Fruit fly (Drosophila melanogaster): ENCODE results near the gene CG12219.
A peak's percentile ranks its signal among the peaks of the same experiment; 100 is the strongest.

Gene CG12219

DNA sequence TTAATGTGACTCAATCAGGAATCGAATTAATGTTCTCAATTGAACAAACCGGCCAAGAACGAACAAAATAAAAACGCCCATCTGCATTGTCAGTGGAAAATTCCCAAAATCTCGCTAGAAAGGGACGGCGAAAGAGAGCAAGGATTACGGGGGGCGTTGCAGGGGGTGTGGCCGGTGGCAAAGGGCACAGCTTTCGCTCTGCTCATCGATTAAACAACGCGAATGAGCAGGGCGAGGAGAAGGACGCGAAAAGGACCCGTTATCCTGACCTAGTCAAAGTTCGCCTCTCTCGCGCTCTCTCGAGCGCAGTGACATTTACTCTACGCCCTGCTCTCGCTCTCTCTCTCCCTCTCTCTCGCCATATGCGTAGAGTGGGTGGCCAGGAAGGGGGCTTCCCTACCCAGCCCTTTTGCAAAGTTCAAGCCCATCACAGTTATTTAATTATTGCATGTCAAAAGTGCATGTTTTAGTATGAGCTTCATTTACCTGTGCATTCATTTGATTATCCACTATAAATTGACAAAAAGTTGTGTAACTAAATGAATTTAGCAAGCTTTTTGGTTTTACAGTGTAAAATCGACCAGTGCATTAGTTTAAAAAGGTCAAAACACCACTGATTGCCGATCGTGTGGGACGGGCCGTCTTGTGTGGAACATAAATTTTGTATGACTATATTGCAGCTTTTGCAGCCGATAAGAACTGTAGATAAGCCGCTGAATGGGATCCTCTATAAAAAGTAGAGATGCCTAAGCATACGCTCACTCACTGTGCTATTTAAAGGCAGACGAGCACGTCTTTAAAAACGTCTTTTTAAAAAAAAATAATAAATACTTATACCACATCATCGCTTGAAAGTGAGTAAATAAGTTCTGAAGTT lies 37.9 kb upstream of the CG12219 start (continued):
- peak; percentile 32 for TF ChIP-seq dmrt99B (tag; optimal IDR thresholded peaks at IDR 0.05)
- TF ChIP-seq CG9797 (GFP tag; optimal IDR thresholded peaks at IDR 0.05), result no peak
- TF ChIP-seq row (GFP tag; IDR thresholded peaks at IDR 0.05), result peak; percentile 40; the same call in 1 of the 3 replicates
- peak; percentile 38 for TF ChIP-seq CG2120 (GFP tag; optimal IDR thresholded peaks at IDR 0.05)
- peak; percentile 39 for TF ChIP-seq CG7839 (tag; optimal IDR thresholded peaks at IDR 0.05)
- TF ChIP-seq dysf (GFP tag; IDR thresholded peaks at IDR 0.05), result 0 out of 3 replicates have a peak, but pooled peaks have one; percentile 46
- TF ChIP-seq Xbp1 (GFP tag; optimal IDR thresholded peaks at IDR 0.05), result peak; percentile 38
- no peak for TF ChIP-seq Ravus (GFP tag; IDR thresholded peaks at IDR 0.05)
- peak; percentile 64 for TF ChIP-seq Drgx (GFP tag; IDR thresholded peaks at IDR 0.05)
- TF ChIP-seq gsb-n (tag; optimal IDR thresholded peaks at IDR 0.05), result no peak
- peak; percentile 2 for TF ChIP-seq phol (tag; optimal IDR thresholded peaks at IDR 0.05)
- TF ChIP-seq gem (tag; optimal IDR thresholded peaks at IDR 0.05), result peak; percentile 34
- TF ChIP-seq H15 (GFP tag; IDR thresholded peaks at IDR 0.05), result peak; percentile 8; the same call in 1 of the 3 replicates
- no peak for TF ChIP-seq kah (GFP tag; optimal IDR thresholded peaks at IDR 0.05)
- peak; percentile 44 for TF ChIP-seq CG9932 (GFP tag; IDR thresholded peaks at IDR 0.05)
- peak; percentile 4 for TF ChIP-seq grau (tag; optimal IDR thresholded peaks at IDR 0.05)
- TF ChIP-seq pzg (GFP tag; optimal IDR thresholded peaks at IDR 0.05), result no peak
- no peak for TF ChIP-seq CG8290 (GFP tag; optimal IDR thresholded peaks at IDR 0.05)
- TF ChIP-seq CG8290 (tag; optimal IDR thresholded peaks at IDR 0.05), result peak in 1 of 2 experiments; percentile 32
- TF ChIP-seq lmd (GFP tag; IDR thresholded peaks at IDR 0.05), result peak; percentile 18; the same call in 1 of the 2 replicates
- TF ChIP-seq CG10366 (GFP tag; IDR thresholded peaks at IDR 0.05), result peak; percentile 19; the same call in 1 of the 2 replicates
- TF ChIP-seq CG15073 (GFP tag; optimal IDR thresholded peaks at IDR 0.05), result no peak
- TF ChIP-seq Rfx (GFP tag; IDR thresholded peaks at IDR 0.05), result peak; percentile 51
- peak; percentile 56; the same call in 2 of the 4 replicates for TF ChIP-seq Gug (GFP tag; IDR thresholded peaks at IDR 0.05)
- no peak for TF ChIP-seq CG8478 (optimal IDR thresholded peaks at IDR 0.05)
- no peak for TF ChIP-seq Opbp (GFP tag; IDR thresholded peaks at IDR 0.05; ENCODE audit: partially characterized antibody)
- peak; percentile 42; the same call in 1 of the 2 replicates for TF ChIP-seq sisA (GFP tag; IDR thresholded peaks at IDR 0.05)
- TF ChIP-seq Hr51 (GFP tag; optimal IDR thresholded peaks at IDR 0.05), result peak in 1 of 2 experiments; percentile 32
- TF ChIP-seq Max (GFP tag; optimal IDR thresholded peaks at IDR 0.05), result no peak
- TF ChIP-seq lilli (GFP tag; optimal IDR thresholded peaks at IDR 0.05), result peak; percentile 2
- TF ChIP-seq pan (optimal IDR thresholded peaks at IDR 0.05), result no peak
- TF ChIP-seq pan (GFP tag; optimal IDR thresholded peaks at IDR 0.05 in 1 of 2, IDR thresholded peaks at IDR 0.05 in 1 of 2), result peak in 1 of 2 experiments; percentile 31
- no peak for TF ChIP-seq CG10274 (GFP tag; optimal IDR thresholded peaks at IDR 0.05)
- no peak for TF ChIP-seq CG13894 (tag; optimal IDR thresholded peaks at IDR 0.05)
- TF ChIP-seq tin (GFP tag; optimal IDR thresholded peaks at IDR 0.05), result peak; percentile 6
- TF ChIP-seq CG4707 (GFP tag; optimal IDR thresholded peaks at IDR 0.05), result no peak
- peak; percentile 1 for TF ChIP-seq CG34376 (GFP tag; optimal IDR thresholded peaks at IDR 0.05)
- TF ChIP-seq Hr78 (GFP tag; optimal IDR thresholded peaks at IDR 0.05), result peak in 1 of 2 experiments; percentile 9
- peak; percentile 45 for TF ChIP-seq CG11504 (tag; optimal IDR thresholded peaks at IDR 0.05)
- no peak for TF ChIP-seq HmgD (GFP tag; optimal IDR thresholded peaks at IDR 0.05)
- no peak for TF ChIP-seq Hr39 (optimal IDR thresholded peaks at IDR 0.05)
- TF ChIP-seq CG1603 (tag; optimal IDR thresholded peaks at IDR 0.05), result peak; percentile 31
- TF ChIP-seq Dbx (GFP tag; IDR thresholded peaks at IDR 0.05), result no peak
- no peak for TF ChIP-seq CG16813 (GFP tag; IDR thresholded peaks at IDR 0.05; ENCODE audit: partially characterized antibody)
- peak; percentile 41 for TF ChIP-seq CG2678 (tag; optimal IDR thresholded peaks at IDR 0.05)
- no peak for TF ChIP-seq cwo (GFP tag; optimal IDR thresholded peaks at IDR 0.05)
- peak; percentile 29 for TF ChIP-seq HHEX (GFP tag; optimal IDR thresholded peaks at IDR 0.05)
- 0 out of 3 replicates have a peak, but pooled peaks have one; percentile 16 for TF ChIP-seq CG11695 (GFP tag; IDR thresholded peaks at IDR 0.05)
- TF ChIP-seq Spps (tag; optimal IDR thresholded peaks at IDR 0.05), result no peak
